Worm (Caenorhabditis elegans): ENCODE measurements around the gene lst-5.

- TF ChIP-seq hmg-1.2 (GFP tag; IDR thresholded peaks at IDR 0.05) (no peak), nfya-2 (GFP tag; IDR thresholded peaks at IDR 0.05) (no peak), F10E7.11 (tag; optimal IDR thresholded peaks at IDR 0.05) (no peak), Y79H2A.3 (GFP tag; conservative IDR thresholded peaks at IDR 0.05) (no peak), Y95B8A.8 (GFP tag; IDR thresholded peaks at IDR 0.05) (no peak), lin-35 (GFP tag; optimal IDR thresholded peaks at IDR 0.05) (no peak), nhr-179 (tag; optimal IDR thresholded peaks at IDR 0.05) (no peak)
Observed at ce11 chrII:7029524-7029923, 6.8 kb downstream of the lst-5 start.

All from whole organism, young adult.